Worm (Caenorhabditis elegans): ENCODE measurements around the gene sri-54.
"Not testable (repeated sequence)": the region's sequence is repeated elsewhere in the genome, so short reads cannot be mapped to it uniquely, and the experiment has no call there.

Gene sri-54

ce11 chrII:3148404-3148803 is 10.7 kb upstream of the sri-54 start:
- TF ChIP-seq unc-62 (GFP tag; optimal IDR thresholded peaks at IDR 0.05 in 1 of 2) = peak in 1 of 2 experiments; percentile 92
- no peak for TF ChIP-seq unc-62 (tag; optimal IDR thresholded peaks at IDR 0.05)
- no peak for TF ChIP-seq hmg-1.1 (GFP tag; IDR thresholded peaks at IDR 0.05)

ce11 chrII:3145842-3146241 is 8.1 kb upstream of the sri-54 start, which contains the start of gene T10D4.15:
T10D4.15 (plus strand) TSS chrII:3146142.
- TF ChIP-seq Y48G9A.11 (GFP tag; IDR thresholded peaks at IDR 0.05) (no peak), zip-2 (tag; optimal IDR thresholded peaks at IDR 0.05) (no peak), unc-62 (GFP tag; optimal IDR thresholded peaks at IDR 0.05 in 1 of 2) (peak in 1 of 2 experiments; percentile 45), unc-62 (tag; optimal IDR thresholded peaks at IDR 0.05) (no peak)

ce11 chrII:3144552-3144951 is 6.8 kb upstream of the sri-54 start, which contains the start of gene sri-43:
sri-43 (minus strand) TSS chrII:3144652.
- not testable (repeated sequence) for TF ChIP-seq ceh-44 (GFP tag; IDR thresholded peaks at IDR 0.05); mxl-3 (GFP tag; optimal IDR thresholded peaks at IDR 0.05); ZK337.2 (GFP tag; IDR thresholded peaks at IDR 0.05)

ce11 chrII:3142855-3143254 is 5.2 kb upstream of the sri-54 start, which contains the start of gene sri-42:
sri-42 (minus strand) TSS chrII:3142955.
- not testable (repeated sequence) for TF ChIP-seq F44E2.7 (GFP tag; IDR thresholded peaks at IDR 0.05); mdl-1 (tag; optimal IDR thresholded peaks at IDR 0.05); madf-9 (GFP tag; conservative IDR thresholded peaks at IDR 0.05)

ce11 chrII:3135293-3135692 is 2.4 kb downstream of the sri-54 start:
- TF ChIP-seq nhr-41 (GFP tag; IDR thresholded peaks at IDR 0.05) (no peak), snpc-1.2 (GFP tag; IDR thresholded peaks at IDR 0.05) (no peak), mep-1 (tag; optimal IDR thresholded peaks at IDR 0.05) (no peak), hlh-11 (tag; optimal IDR thresholded peaks at IDR 0.05) (no peak), dmd-8 (GFP tag; IDR thresholded peaks at IDR 0.05) (no peak), ceh-20 (GFP tag; IDR thresholded peaks at IDR 0.05) (no peak), dpl-1 (GFP tag; optimal IDR thresholded peaks at IDR 0.05) (no peak), attf-4 (tag; optimal IDR thresholded peaks at IDR 0.05) (no peak)

ce11 chrII:3129007-3129406 is 8.7 kb downstream of the sri-54 start, which contains the start of gene chil-24:
chil-24 (plus strand) TSS chrII:3129162.
- TF ChIP-seq F10B5.3 (tag; optimal IDR thresholded peaks at IDR 0.05) (no peak), hlh-11 (tag; optimal IDR thresholded peaks at IDR 0.05) (peak; percentile 24), daf-16 (GFP tag; optimal IDR thresholded peaks at IDR 0.05) (no peak), daf-16 (tag; optimal IDR thresholded peaks at IDR 0.05) (peak; percentile 68), duxl-1 (tag; optimal IDR thresholded peaks at IDR 0.05; ENCODE audit: poor library complexity) (peak; percentile 73), ceh-32 (tag; optimal IDR thresholded peaks at IDR 0.05; ENCODE audit: poor library complexity) (no peak), dmd-8 (GFP tag; IDR thresholded peaks at IDR 0.05) (no peak), Y105C5A.15 (GFP tag; IDR thresholded peaks at IDR 0.05) (no peak), nhr-48 (tag; optimal IDR thresholded peaks at IDR 0.05) (no peak), nhr-28 (tag; optimal IDR thresholded peaks at IDR 0.05) (peak; percentile 61), daf-19 (GFP tag; conservative IDR thresholded peaks at IDR 0.05) (no peak), mes-2 (tag; optimal IDR thresholded peaks at IDR 0.05; ENCODE audit: poor library complexity, severe bottlenecking) (peak; percentile 24), lin-29 (GFP tag; IDR thresholded peaks at IDR 0.05) (no peak), jun-1 (tag; optimal IDR thresholded peaks at IDR 0.05) (no peak)
